Fruit fly (Drosophila melanogaster) whole organism, adult: ENCODE data around the gene ems.

Experiments used
- CG5204 ChIP-seq: fragments of 200-800 bp; sonication (Bioruptor generic); optimal IDR thresholded peaks from 2 replicates; lab custom pipeline; 2016; ENCODE audit warnings: missing biosample characterization, missing genetic modification characterization
- CG7101 ChIP-seq: fragments of 200-800 bp; sonication (Bioruptor generic); optimal IDR thresholded peaks from 2 replicates; lab custom pipeline; 2018; ENCODE audit warnings: missing biosample characterization, mild to moderate bottlenecking, missing genetic modification characterization, moderate library complexity
- Clk ChIP-seq: fragments of 200-800 bp; sonication (Bioruptor generic); optimal IDR thresholded peaks from 2 replicates; lab custom pipeline; 2017; ENCODE audit warnings: missing biosample characterization, missing genetic modification characterization
- cnc ChIP-seq, 2 experiments: fragments of >200 bp; optimal IDR thresholded peaks; 2 replicates each; lab custom pipeline; 2017
- kay ChIP-seq: fragments of 200-800 bp; sonication (Bioruptor generic); peaks from one replicate; lab custom pipeline; 2016; ENCODE audit warnings: missing biosample characterization, missing genetic modification characterization, borderline replicate concordance

DNA sequence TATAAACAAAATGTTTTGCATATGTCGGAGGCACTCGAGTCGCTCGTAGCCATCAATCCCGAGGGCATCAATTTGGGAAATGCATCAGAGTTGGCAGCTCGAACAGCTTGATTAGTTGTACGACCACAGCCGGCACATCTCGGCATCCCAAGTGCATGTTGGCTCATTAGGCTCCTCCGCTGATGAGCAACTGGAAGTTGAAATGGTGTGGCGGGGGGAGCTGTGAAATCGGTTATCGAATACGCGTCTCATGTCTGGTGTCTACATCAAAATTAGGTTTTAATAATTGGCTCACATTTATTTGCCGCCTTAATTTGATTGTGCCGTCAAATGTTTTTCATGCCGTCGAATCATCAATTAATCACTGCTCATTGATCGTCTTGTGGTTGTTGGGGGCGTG, 42.4 kb upstream of the ems start:
- TF ChIP-seq CG5204 (GFP tag; lab: Kevin White, UChicago) (no peak), kay (no peak), Clk (GFP tag; lab: Kevin White, UChicago) (no peak), CG7101 (tag; lab: Kevin White, UChicago) (no peak), cnc (optimal IDR thresholded peaks at IDR 0.05; lab: Kevin White, UChicago) (no peak)
